Worm (Caenorhabditis elegans) whole organism, L3 larva: ENCODE results near the gene acp-7.

Experiments
- aly-2 ChIP-seq: fragments of 150-350 bp; optimal IDR thresholded peaks from 2 replicates; lab custom pipeline; 2014; ENCODE audit warnings: missing biosample characterization, missing genetic modification characterization
- ceh-82 ChIP-seq: fragments of 150-350 bp; optimal IDR thresholded peaks from 2 replicates; lab custom pipeline; 2014; ENCODE audit warnings: missing biosample characterization, missing genetic modification characterization
- ceh-9 ChIP-seq: sonication (generic microtip); optimal IDR thresholded peaks from 2 replicates; lab custom pipeline; 2018; ENCODE audit warnings: missing biosample characterization, missing genetic modification characterization
- elt-1 ChIP-seq: fragments of 150-350 bp; optimal IDR thresholded peaks from 2 replicates; lab custom pipeline; 2014; ENCODE audit warnings: missing biosample characterization, missing genetic modification characterization
- nhr-237 ChIP-seq: fragments of 150-350 bp; optimal IDR thresholded peaks from 2 replicates; lab custom pipeline; 2014; ENCODE audit warnings: missing biosample characterization, missing genetic modification characterization
- nhr-25 ChIP-seq: sonication (generic microtip); optimal IDR thresholded peaks from 2 replicates; lab custom pipeline; 2017; ENCODE audit warnings: missing biosample characterization, missing genetic modification characterization
- unc-39 ChIP-seq: sonication (generic microtip); optimal IDR thresholded peaks from 4 replicates; lab custom pipeline; 2017; ENCODE audit warnings: missing biosample characterization, missing genetic modification characterization
- unc-62 ChIP-seq: fragments of 150-350 bp; sonication (generic microtip); optimal IDR thresholded peaks from 4 replicates; lab custom pipeline; 2014; ENCODE audit warnings: missing biosample characterization, missing genetic modification reagents, missing genetic modification characterization

DNA sequence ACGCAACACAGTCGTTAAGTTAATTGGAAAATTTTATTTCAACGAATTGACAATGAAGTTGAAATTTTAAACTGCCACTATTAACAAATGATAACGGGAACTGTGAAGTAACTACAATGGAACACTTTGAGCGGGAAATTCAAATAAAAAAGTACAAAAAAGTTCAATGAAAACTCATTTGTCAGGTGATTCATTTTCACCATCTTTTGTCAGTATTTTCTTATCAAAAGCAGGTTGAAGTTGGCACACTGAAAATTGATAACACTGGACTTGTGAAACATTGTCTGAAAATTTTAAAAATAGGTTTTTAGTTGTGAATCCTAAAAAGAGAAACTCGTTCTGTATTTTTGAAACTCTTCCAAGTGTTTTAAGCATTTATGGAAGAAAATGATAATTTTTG lies 1.9 kb upstream of the acp-7 start:
- TF ChIP-seq nhr-237 (no peak), elt-1 (tag; lab: Kevin White, UChicago) (no peak), unc-62 (GFP tag; lab: Kevin White, UChicago) (no peak), nhr-25 (tag; lab: Kevin White, UChicago) (no peak), unc-39 (tag; lab: Kevin White, UChicago) (no peak), ceh-9 (tag; lab: Kevin White, UChicago) (no peak), ceh-82 (tag; lab: Kevin White, UChicago) (no peak), aly-2 (tag; lab: Kevin White, UChicago) (no peak)
